Worm (Caenorhabditis elegans): ENCODE data around the gene tim-1.

tim-1 gene

ce11 chrIII:12192589-12192988 is 57.4 kb downstream of the tim-1 start:
- peak; percentile 54; the same call in 1 of the 2 replicates for TF ChIP-seq lim-7 (GFP tag; IDR thresholded peaks at IDR 0.05)
- TF ChIP-seq egl-43 (GFP tag; IDR thresholded peaks at IDR 0.05): peak; percentile 55; the same call in 1 of the 2 replicates
- TF ChIP-seq ctbp-1 (GFP tag; IDR thresholded peaks at IDR 0.05): 0 out of 2 replicates have a peak, but pooled peaks have one; percentile 10
- TF ChIP-seq dmd-9 (GFP tag; IDR thresholded peaks at IDR 0.05): peak; percentile 45; the same call in 1 of the 2 replicates
- peak; percentile 39; the same call in 1 of the 2 replicates for TF ChIP-seq lin-38 (GFP tag; IDR thresholded peaks at IDR 0.05)
- TF ChIP-seq snpc-1.2 (GFP tag; IDR thresholded peaks at IDR 0.05): 0 out of 2 replicates have a peak, but pooled peaks have one; percentile 27
- peak; percentile 47; the same call in 1 of the 2 replicates for TF ChIP-seq set-16 (GFP tag; IDR thresholded peaks at IDR 0.05)

All from whole organism, L4 larva.